Worm (Caenorhabditis elegans): Measurements from ENCODE around the gene F21C10.13.

- TF ChIP-seq elt-1 (tag; optimal IDR thresholded peaks at IDR 0.05; ENCODE audit: borderline replicate concordance, insufficient read depth) = no peak
- no peak for TF ChIP-seq nhr-2 (tag; optimal IDR thresholded peaks at IDR 0.05)
- no peak for TF ChIP-seq pha-4 (tag; optimal IDR thresholded peaks at IDR 0.05)
- no peak for TF ChIP-seq unc-62 (GFP tag; optimal IDR thresholded peaks at IDR 0.05)
- no peak for TF ChIP-seq nhr-28 (tag; optimal IDR thresholded peaks at IDR 0.05)
Observed at ce11 chrV:9157597-9157996, 35.5 kb downstream of the F21C10.13 start.
